Worm (Caenorhabditis elegans) whole organism, young adult: ENCODE measurements around the gene ced-6.
A peak's percentile ranks its signal among the peaks of the same experiment; 100 is the strongest.

ENCODE experiments used
- B0035.1 ChIP-seq: sonication (generic microtip); optimal IDR thresholded peaks from 2 replicates; lab custom pipeline; 2016; ENCODE audit warnings: missing genetic modification characterization, mild to moderate bottlenecking, missing compliant biosample characterization, missing genotype, missing genetic modification reagents
- D2030.7 ChIP-seq: fragments of 200-800 bp; sonication (Bioruptor generic); IDR thresholded peaks from 2 replicates; pipeline ENCODE4 v1.3.6; 2022; ENCODE audit warnings: missing genetic modification reagents, missing genetic modification characterization, missing compliant biosample characterization
- F22D6.2 ChIP-seq: sonication (generic microtip); optimal IDR thresholded peaks from 2 replicates; lab custom pipeline; 2016; ENCODE audit warnings: mild to moderate bottlenecking, missing genetic modification characterization, missing compliant biosample characterization
- F57A8.1 ChIP-seq: fragments of 200-800 bp; sonication (Bioruptor generic); optimal IDR thresholded peaks from 2 replicates; lab custom pipeline; 2018; ENCODE audit warnings: mild to moderate bottlenecking, missing genetic modification characterization, moderate library complexity, missing compliant biosample characterization
- K11D2.4 ChIP-seq: fragments of 200-800 bp; sonication (Bioruptor generic); IDR thresholded peaks from 2 replicates; pipeline ENCODE4 v1.3.6; 2022; ENCODE audit warnings: missing genetic modification reagents, missing genetic modification characterization, missing compliant biosample characterization
- Y79H2A.3 ChIP-seq: fragments of 200-800 bp; sonication (Bioruptor generic); conservative IDR thresholded peaks from 2 replicates; pipeline ENCODE4 v1.3.6; 2022; ENCODE audit warnings: missing genetic modification reagents, missing genetic modification characterization, missing compliant biosample characterization
- Y95B8A.8 ChIP-seq: fragments of 200-800 bp; sonication (Bioruptor generic); IDR thresholded peaks from 2 replicates; pipeline ENCODE4 v1.3.6; 2022; ENCODE audit warnings: missing genetic modification reagents, missing genetic modification characterization, missing compliant biosample characterization
- akir-1 ChIP-seq: fragments of 200-800 bp; sonication (Bioruptor generic); optimal IDR thresholded peaks from 2 replicates; lab custom pipeline; 2018; ENCODE audit warnings: mild to moderate bottlenecking, missing genetic modification characterization, moderate library complexity, missing compliant biosample characterization
- ama-1 ChIP-seq, 3 experiments: fragments of 150-350 bp in 1 of 3; sonication (generic microtip) in 2 of 3; optimal IDR thresholded peaks; 2 replicates each; lab custom pipeline; 2014 to 2018; ENCODE audit warnings: missing biosample characterization in 2 of 3, missing genetic modification characterization in 2 of 3, missing genetic modification reagents in 2 of 3
- atf-7 ChIP-seq: sonication (generic microtip); optimal IDR thresholded peaks from 2 replicates; lab custom pipeline; 2017; ENCODE audit warnings: mild to moderate bottlenecking, missing genetic modification characterization, missing compliant biosample characterization
- attf-6 ChIP-seq: fragments of 200-800 bp; sonication (Bioruptor generic); IDR thresholded peaks from 2 replicates; pipeline ENCODE4 v1.3.6; 2022; ENCODE audit warnings: missing genetic modification reagents, missing genetic modification characterization, missing compliant biosample characterization
- cebp-1 ChIP-seq, 2 experiments: fragments of 200-800 bp in 1 of 2; sonication (Bioruptor generic) in 1 of 2; sonication (generic microtip) in 1 of 2; IDR thresholded peaks in 1 of 2; optimal IDR thresholded peaks in 1 of 2; 2 replicates each; pipeline versions ENCODE4 v1.3.6 to Lab custom; 2017 to 2022; ENCODE audit warnings: missing compliant biosample characterization in 2 of 2, missing genetic modification characterization in 2 of 2, mild to moderate bottlenecking in 1 of 2, missing genetic modification reagents in 1 of 2, moderate library complexity in 1 of 2
- cebp-2 ChIP-seq: fragments of 200-800 bp; sonication (Bioruptor generic); IDR thresholded peaks from 2 replicates; pipeline ENCODE4 v1.3.6; 2022; ENCODE audit warnings: missing genetic modification characterization, missing compliant biosample characterization
- ceh-100 ChIP-seq: fragments of 200-800 bp; sonication (Bioruptor generic); IDR thresholded peaks from 2 replicates; pipeline ENCODE4 v1.3.6; 2022; ENCODE audit warnings: missing genetic modification reagents, missing genetic modification characterization, missing compliant biosample characterization
- ceh-40 ChIP-seq: fragments of 200-800 bp; sonication (Bioruptor generic); IDR thresholded peaks from 2 replicates; pipeline ENCODE4 v1.3.6; 2022; ENCODE audit warnings: missing genetic modification characterization, missing compliant biosample characterization
- ceh-79 ChIP-seq: sonication (generic microtip); optimal IDR thresholded peaks from 2 replicates; lab custom pipeline; 2017; ENCODE audit warnings: mild to moderate bottlenecking, missing genetic modification characterization, missing compliant biosample characterization
- dox-1 ChIP-seq: fragments of 200-800 bp; sonication (Bioruptor generic); IDR thresholded peaks from 2 replicates; pipeline ENCODE4 v1.3.6; 2022; ENCODE audit warnings: missing genetic modification reagents, missing genetic modification characterization, missing compliant biosample characterization
- dpl-1 ChIP-seq: fragments of 150-350 bp; optimal IDR thresholded peaks from 2 replicates; lab custom pipeline; 2014; ENCODE audit warnings: missing biosample characterization, missing genetic modification reagents, missing genetic modification characterization
- efl-1 ChIP-seq: fragments of 150-350 bp; optimal IDR thresholded peaks from 2 replicates; lab custom pipeline; 2014; ENCODE audit warnings: missing biosample characterization, missing genetic modification reagents, missing genetic modification characterization
- egl-44 ChIP-seq: fragments of 200-800 bp; sonication (Bioruptor generic); IDR thresholded peaks from 2 replicates; pipeline ENCODE4 v1.3.6; 2022; ENCODE audit warnings: missing genetic modification reagents, missing genetic modification characterization, missing compliant biosample characterization
- egrh-3 ChIP-seq: fragments of 200-800 bp; sonication (Bioruptor generic); IDR thresholded peaks from 2 replicates; pipeline ENCODE4 v1.3.6; 2022; ENCODE audit warnings: missing genetic modification reagents, missing genetic modification characterization, missing compliant biosample characterization
- fkh-3 ChIP-seq: sonication (generic microtip); optimal IDR thresholded peaks from 2 replicates; lab custom pipeline; 2016; ENCODE audit warnings: mild to moderate bottlenecking, missing genetic modification characterization, missing compliant biosample characterization
- gei-17 ChIP-seq: fragments of 200-800 bp; sonication (Bioruptor generic); optimal IDR thresholded peaks from 2 replicates; lab custom pipeline; 2018; ENCODE audit warnings: mild to moderate bottlenecking, missing genetic modification characterization, missing compliant biosample characterization
- hmg-1.2 ChIP-seq: fragments of 200-800 bp; sonication (Bioruptor generic); IDR thresholded peaks from 2 replicates; pipeline ENCODE4 v1.3.6; 2022; ENCODE audit warnings: missing genetic modification reagents, missing genetic modification characterization, missing compliant biosample characterization
- hrde-1 ChIP-seq: sonication (generic microtip); optimal IDR thresholded peaks from 2 replicates; lab custom pipeline; 2016; ENCODE audit warnings: missing genetic modification characterization, mild to moderate bottlenecking, missing compliant biosample characterization, moderate library complexity, missing genotype, missing genetic modification reagents, borderline replicate concordance
- lag-1 ChIP-seq: fragments of 200-800 bp; sonication (Bioruptor generic); IDR thresholded peaks from 2 replicates; pipeline ENCODE4 v1.3.6; 2022; ENCODE audit warnings: missing genetic modification reagents, missing genetic modification characterization, missing compliant biosample characterization
- let-526 ChIP-seq: fragments of 200-800 bp; sonication (Bioruptor generic); IDR thresholded peaks from 2 replicates; pipeline ENCODE4 v1.3.6; 2022; ENCODE audit warnings: missing genetic modification reagents, missing genetic modification characterization, missing compliant biosample characterization
- lin-26 ChIP-seq: fragments of 200-800 bp; sonication (Bioruptor generic); IDR thresholded peaks from 2 replicates; pipeline ENCODE4 v1.3.6; 2022; ENCODE audit warnings: missing genetic modification reagents, missing genetic modification characterization, missing compliant biosample characterization
- lin-54 ChIP-seq: fragments of 200-800 bp; sonication (Bioruptor generic); optimal IDR thresholded peaks from 2 replicates; lab custom pipeline; 2018; ENCODE audit warnings: mild to moderate bottlenecking, missing genetic modification characterization, missing compliant biosample characterization
- lir-1 ChIP-seq: fragments of 200-800 bp; sonication (Bioruptor generic); conservative IDR thresholded peaks from 2 replicates; pipeline ENCODE4 v1.3.6; 2022; ENCODE audit warnings: missing genetic modification reagents, missing genetic modification characterization, missing compliant biosample characterization
- lsl-1 ChIP-seq: fragments of 200-800 bp; sonication (Bioruptor generic); optimal IDR thresholded peaks from 2 replicates; lab custom pipeline; 2018; ENCODE audit warnings: mild to moderate bottlenecking, missing genetic modification characterization, moderate library complexity, missing compliant biosample characterization
- lsy-27 ChIP-seq: sonication (generic microtip); optimal IDR thresholded peaks from 2 replicates; lab custom pipeline; 2017; ENCODE audit warnings: missing genetic modification characterization, mild to moderate bottlenecking, missing compliant biosample characterization, antibody characterized with exemption, missing genotype, borderline replicate concordance; ENCODE audit not compliant: insufficient read depth
- madf-3 ChIP-seq: fragments of 200-800 bp; sonication (Bioruptor generic); IDR thresholded peaks from 2 replicates; pipeline ENCODE4 v1.3.6; 2022; ENCODE audit warnings: missing genetic modification reagents, missing genetic modification characterization, missing compliant biosample characterization
- mes-4 ChIP-seq: sonication (generic microtip); optimal IDR thresholded peaks from 2 replicates; lab custom pipeline; 2016; ENCODE audit warnings: missing genotype, missing genetic modification characterization, missing compliant biosample characterization
- mxl-1 ChIP-seq: sonication (generic microtip); optimal IDR thresholded peaks from 2 replicates; lab custom pipeline; 2016; ENCODE audit warnings: missing genetic modification characterization, missing compliant biosample characterization
- nhr-27 ChIP-seq: fragments of 200-800 bp; sonication (Bioruptor generic); optimal IDR thresholded peaks from 2 replicates; lab custom pipeline; 2018; ENCODE audit warnings: mild to moderate bottlenecking, missing genetic modification characterization, moderate library complexity, missing compliant biosample characterization
- pbrm-1 ChIP-seq: fragments of 200-800 bp; sonication (Bioruptor generic); IDR thresholded peaks from 2 replicates; pipeline ENCODE4 v1.3.6; 2022; ENCODE audit warnings: missing genetic modification reagents, missing genetic modification characterization, missing compliant biosample characterization
- sea-2 ChIP-seq: fragments of 200-800 bp; sonication (Bioruptor generic); IDR thresholded peaks from 2 replicates; pipeline ENCODE4 v1.3.6; 2022; ENCODE audit warnings: missing genetic modification characterization, missing compliant biosample characterization
- snpc-1.1 ChIP-seq: sonication (generic microtip); optimal IDR thresholded peaks from 2 replicates; lab custom pipeline; 2017; ENCODE audit warnings: missing genetic modification characterization, mild to moderate bottlenecking, missing compliant biosample characterization, antibody characterized with exemption, moderate library complexity, missing genotype, missing genetic modification reagents; ENCODE audit not compliant: insufficient read depth
- snpc-1.3 ChIP-seq: sonication (generic microtip); optimal IDR thresholded peaks from 2 replicates; lab custom pipeline; 2017; ENCODE audit warnings: missing genetic modification characterization, mild to moderate bottlenecking, missing compliant biosample characterization, antibody characterized with exemption, moderate library complexity, missing genotype, missing genetic modification reagents; ENCODE audit not compliant: insufficient read depth
- somi-1 ChIP-seq: fragments of 200-800 bp; sonication (Bioruptor generic); optimal IDR thresholded peaks from 2 replicates; lab custom pipeline; 2018; ENCODE audit warnings: mild to moderate bottlenecking, missing genetic modification characterization, missing compliant biosample characterization
- unc-62 ChIP-seq: fragments of 150-350 bp; optimal IDR thresholded peaks from 2 replicates; lab custom pipeline; 2014; ENCODE audit warnings: missing biosample characterization, missing genetic modification reagents, missing genetic modification characterization
- xnd-1 ChIP-seq: sonication (generic microtip); optimal IDR thresholded peaks from 2 replicates; lab custom pipeline; 2016; ENCODE audit warnings: missing genotype, missing genetic modification reagents, missing genetic modification characterization, missing compliant biosample characterization
- zim-3 ChIP-seq: sonication (generic microtip); optimal IDR thresholded peaks from 2 replicates; lab custom pipeline; 2017; ENCODE audit warnings: mild to moderate bottlenecking, missing genetic modification characterization, moderate library complexity, missing compliant biosample characterization
- ztf-28 ChIP-seq: fragments of 200-800 bp; sonication (Bioruptor generic); IDR thresholded peaks from 2 replicates; pipeline ENCODE4 v1.3.6; 2022; ENCODE audit warnings: missing genetic modification reagents, missing genetic modification characterization, missing compliant biosample characterization
- ztf-3 ChIP-seq: fragments of 200-800 bp; sonication (Bioruptor generic); optimal IDR thresholded peaks from 2 replicates; lab custom pipeline; 2018; ENCODE audit warnings: mild to moderate bottlenecking, missing genetic modification characterization, missing compliant biosample characterization

The ced-6 gene

DNA sequence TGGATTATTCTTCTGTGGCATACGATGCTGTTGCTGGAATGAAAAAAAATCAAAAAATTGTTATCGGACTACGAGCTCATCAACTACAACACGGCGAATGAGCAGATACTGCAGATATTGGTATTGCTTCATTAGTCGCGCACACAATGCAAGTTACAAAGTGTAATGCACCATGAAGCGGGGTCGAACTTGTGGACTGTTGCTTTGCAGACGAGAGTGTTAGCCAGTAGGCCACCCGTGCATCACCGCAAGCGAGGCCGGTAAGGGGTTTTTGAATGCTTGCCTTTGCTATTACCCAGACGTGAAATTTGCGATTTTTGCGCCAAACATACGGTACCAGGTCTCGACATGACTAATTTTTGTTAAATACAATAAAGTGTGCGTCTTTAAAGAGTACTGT lies 6.4 kb downstream of the ced-6 start (continued):
- TF ChIP-seq gei-17 (GFP tag; lab: Kevin White, UChicago) (no peak), F57A8.1 (GFP tag; lab: Kevin White, UChicago) (peak; percentile 57), zim-3 (peak; percentile 87), egl-44 (GFP tag; lab: Robert Waterston, UW) (peak; percentile 82; the same call in 1 of the 2 replicates), hmg-1.2 (GFP tag; lab: Robert Waterston, UW) (peak; percentile 70), snpc-1.3 (tag; lab: Kevin White, UChicago) (peak; percentile 86), ama-1 (optimal IDR thresholded peaks at IDR 0.05; lab: Kevin White, UChicago) (no peak), ama-1 (GFP tag; optimal IDR thresholded peaks at IDR 0.05; lab: Kevin White, UChicago) (peak; percentile 26 to 83), Y79H2A.3 (GFP tag; lab: Robert Waterston, UW) (no peak), efl-1 (GFP tag; lab: Kevin White, UChicago) (no peak), cebp-2 (GFP tag; lab: Robert Waterston, UW) (peak; percentile 91; the same call in 1 of the 2 replicates), nhr-27 (tag; lab: Kevin White, UChicago) (peak; percentile 41), lin-26 (GFP tag; lab: Robert Waterston, UW) (peak; percentile 96), egrh-3 (0 out of 2 replicates have a peak, but pooled peaks have one; percentile 21), akir-1 (GFP tag; lab: Kevin White, UChicago) (no peak), mxl-1 (tag; lab: Kevin White, UChicago) (peak; percentile 73), dox-1 (GFP tag; lab: Robert Waterston, UW) (peak; percentile 84), lsl-1 (peak; percentile 78), ceh-79 (tag; lab: Kevin White, UChicago) (peak; percentile 65), lin-54 (GFP tag; lab: Kevin White, UChicago) (peak; percentile 75), snpc-1.1 (tag; lab: Kevin White, UChicago) (peak; percentile 57), atf-7 (peak; percentile 76), F22D6.2 (peak; percentile 64), lsy-27 (no peak), somi-1 (GFP tag; lab: Kevin White, UChicago) (peak; percentile 76), ceh-40 (peak; percentile 87; the same call in 1 of the 2 replicates), cebp-1 (GFP tag; IDR thresholded peaks at IDR 0.05; lab: Robert Waterston, UW) (0 out of 2 replicates have a peak, but pooled peaks have one; percentile 48), cebp-1 (tag; optimal IDR thresholded peaks at IDR 0.05; lab: Kevin White, UChicago) (peak; percentile 76), ztf-3 (peak; percentile 74), unc-62 (GFP tag; lab: Kevin White, UChicago) (no peak), lag-1 (GFP tag; lab: Robert Waterston, UW) (no peak), mes-4 (tag; lab: Kevin White, UChicago) (peak; percentile 87), xnd-1 (tag; lab: Kevin White, UChicago) (no peak), fkh-3 (tag; lab: Kevin White, UChicago) (peak; percentile 59), ceh-100 (GFP tag; lab: Robert Waterston, UW) (peak; percentile 54; the same call in 1 of the 2 replicates), hrde-1 (peak; percentile 77), K11D2.4 (GFP tag; lab: Robert Waterston, UW) (0 out of 2 replicates have a peak, but pooled peaks have one; percentile 49), attf-6 (GFP tag; lab: Robert Waterston, UW) (0 out of 2 replicates have a peak, but pooled peaks have one; percentile 72), madf-3 (GFP tag; lab: Robert Waterston, UW) (peak; percentile 67; the same call in 1 of the 2 replicates), B0035.1 (tag; lab: Kevin White, UChicago) (peak; percentile 36), lir-1 (GFP tag; lab: Robert Waterston, UW) (peak; percentile 74), pbrm-1 (GFP tag; lab: Robert Waterston, UW) (peak; percentile 85), Y95B8A.8 (GFP tag; lab: Robert Waterston, UW) (peak; percentile 71; the same call in 1 of the 2 replicates), dpl-1 (no peak), sea-2 (GFP tag; lab: Robert Waterston, UW) (no peak), ztf-28 (GFP tag; lab: Robert Waterston, UW) (0 out of 2 replicates have a peak, but pooled peaks have one; percentile 50), let-526 (GFP tag; lab: Robert Waterston, UW) (no peak), D2030.7 (GFP tag; lab: Robert Waterston, UW) (peak; percentile 70)
